Worm (Caenorhabditis elegans): ENCODE measurements around the gene spch-1.

The spch-1 gene

ce11 chrIV:10111441-10111840 lies at the start of gene spch-1:
Gene spch-1 (minus strand): TSS chrIV:10111541.
- TF ChIP-seq cog-1 (tag; optimal IDR thresholded peaks at IDR 0.05) (no peak), tab-1 (GFP tag; IDR thresholded peaks at IDR 0.05) (no peak), med-1 (GFP tag; optimal IDR thresholded peaks at IDR 0.05; ENCODE audit: insufficient read depth) (no peak)

ce11 chrIV:10157489-10158088 lies 46.2 kb upstream of the spch-1 start, which contains the start of gene ttr-53:
Gene ttr-53 (plus strand): TSS chrIV:10158038.
- TF ChIP-seq cog-1 (tag; optimal IDR thresholded peaks at IDR 0.05) (no peak), tab-1 (GFP tag; IDR thresholded peaks at IDR 0.05) (no peak)

- TF ChIP-seq T22C8.4 (GFP tag; IDR thresholded peaks at IDR 0.05), result no peak
- no peak for TF ChIP-seq ztf-23 (GFP tag; IDR thresholded peaks at IDR 0.05)
- no peak for TF ChIP-seq ref-1 (GFP tag; conservative IDR thresholded peaks at IDR 0.05)
Measured at ce11 chrIV:10157034-10157433, 45.7 kb upstream of the spch-1 start.

- no peak for TF ChIP-seq T22C8.4 (GFP tag; IDR thresholded peaks at IDR 0.05)
- no peak for TF ChIP-seq tab-1 (GFP tag; IDR thresholded peaks at IDR 0.05)
- TF ChIP-seq klf-2 (GFP tag; conservative IDR thresholded peaks at IDR 0.05), result no peak
- TF ChIP-seq med-1 (GFP tag; optimal IDR thresholded peaks at IDR 0.05; ENCODE audit: insufficient read depth), result no peak
- TF ChIP-seq ztf-23 (GFP tag; IDR thresholded peaks at IDR 0.05), result no peak
- no peak for TF ChIP-seq ztf-29 (GFP tag; IDR thresholded peaks at IDR 0.05)
- no peak for TF ChIP-seq flt-1 (GFP tag; IDR thresholded peaks at IDR 0.05)
- no peak for TF ChIP-seq cog-1 (tag; optimal IDR thresholded peaks at IDR 0.05)
Measured at ce11 chrIV:10155475-10155874, 44.1 kb upstream of the spch-1 start, which contains the start of gene ttr-54. Gene ttr-54 (plus strand): TSS chrIV:10155775.

ce11 chrIV:10153479-10153878 lies 42.1 kb upstream of the spch-1 start:
- TF ChIP-seq med-1 (GFP tag; optimal IDR thresholded peaks at IDR 0.05; ENCODE audit: insufficient read depth) (no peak), T22C8.4 (GFP tag; IDR thresholded peaks at IDR 0.05) (no peak), cog-1 (tag; optimal IDR thresholded peaks at IDR 0.05) (no peak), tab-1 (GFP tag; IDR thresholded peaks at IDR 0.05) (no peak), ztf-29 (GFP tag; IDR thresholded peaks at IDR 0.05) (no peak), ztf-23 (GFP tag; IDR thresholded peaks at IDR 0.05) (no peak), ref-1 (GFP tag; conservative IDR thresholded peaks at IDR 0.05) (no peak), flt-1 (GFP tag; IDR thresholded peaks at IDR 0.05) (no peak), klf-2 (GFP tag; conservative IDR thresholded peaks at IDR 0.05) (no peak)

- TF ChIP-seq ztf-29 (GFP tag; IDR thresholded peaks at IDR 0.05) (no peak), klf-2 (GFP tag; conservative IDR thresholded peaks at IDR 0.05) (no peak)
Measured at ce11 chrIV:10151439-10151997, 40.2 kb upstream of the spch-1 start, which contains the start of gene copg-1. Gene copg-1 (plus strand): TSS chrIV:10151947.

ce11 chrIV:10150552-10151004 lies 39.2 kb upstream of the spch-1 start, which contains the start of gene tsp-12:
Gene tsp-12 (minus strand): TSS chrIV:10150602.
- no peak for TF ChIP-seq cog-1 (tag; optimal IDR thresholded peaks at IDR 0.05)
- no peak for TF ChIP-seq flt-1 (GFP tag; IDR thresholded peaks at IDR 0.05)
- TF ChIP-seq med-1 (GFP tag; optimal IDR thresholded peaks at IDR 0.05; ENCODE audit: insufficient read depth), result no peak
- no peak for TF ChIP-seq ztf-29 (GFP tag; IDR thresholded peaks at IDR 0.05)

- TF ChIP-seq ref-1 (GFP tag; conservative IDR thresholded peaks at IDR 0.05) (no peak), flt-1 (GFP tag; IDR thresholded peaks at IDR 0.05) (no peak), tab-1 (GFP tag; IDR thresholded peaks at IDR 0.05) (no peak), T22C8.4 (GFP tag; IDR thresholded peaks at IDR 0.05) (no peak), med-1 (GFP tag; optimal IDR thresholded peaks at IDR 0.05; ENCODE audit: insufficient read depth) (no peak), cog-1 (tag; optimal IDR thresholded peaks at IDR 0.05) (no peak)
Measured at ce11 chrIV:10148938-10149337, 37.6 kb upstream of the spch-1 start, which contains the start of gene pigs-1. Gene pigs-1 (minus strand): TSS chrIV:10149038.

ce11 chrIV:10146885-10147284 lies 35.5 kb upstream of the spch-1 start, which contains the start of gene T14G10.8:
Gene T14G10.8 (minus strand): TSS chrIV:10146985.
- TF ChIP-seq ztf-29 (GFP tag; IDR thresholded peaks at IDR 0.05) (no peak), klf-2 (GFP tag; conservative IDR thresholded peaks at IDR 0.05) (no peak), T22C8.4 (GFP tag; IDR thresholded peaks at IDR 0.05) (no peak), ztf-23 (GFP tag; IDR thresholded peaks at IDR 0.05) (no peak), tab-1 (GFP tag; IDR thresholded peaks at IDR 0.05) (no peak), cog-1 (tag; optimal IDR thresholded peaks at IDR 0.05) (no peak), med-1 (GFP tag; optimal IDR thresholded peaks at IDR 0.05; ENCODE audit: insufficient read depth) (no peak)

- TF ChIP-seq ref-1 (GFP tag; conservative IDR thresholded peaks at IDR 0.05) (no peak), T22C8.4 (GFP tag; IDR thresholded peaks at IDR 0.05) (no peak), med-1 (GFP tag; optimal IDR thresholded peaks at IDR 0.05; ENCODE audit: insufficient read depth) (no peak), ztf-29 (GFP tag; IDR thresholded peaks at IDR 0.05) (no peak), ztf-23 (GFP tag; IDR thresholded peaks at IDR 0.05) (no peak), tab-1 (GFP tag; IDR thresholded peaks at IDR 0.05) (no peak)
Measured at ce11 chrIV:10144909-10145308, 33.6 kb upstream of the spch-1 start.

- no peak for TF ChIP-seq klf-2 (GFP tag; conservative IDR thresholded peaks at IDR 0.05)
- no peak for TF ChIP-seq cog-1 (tag; optimal IDR thresholded peaks at IDR 0.05)
- TF ChIP-seq med-1 (GFP tag; optimal IDR thresholded peaks at IDR 0.05; ENCODE audit: insufficient read depth), result no peak
- TF ChIP-seq ref-1 (GFP tag; conservative IDR thresholded peaks at IDR 0.05), result no peak
- TF ChIP-seq ztf-23 (GFP tag; IDR thresholded peaks at IDR 0.05), result no peak
- no peak for TF ChIP-seq ztf-29 (GFP tag; IDR thresholded peaks at IDR 0.05)
Measured at ce11 chrIV:10144487-10144886, 33.1 kb upstream of the spch-1 start.
